Fruit fly (Drosophila melanogaster) whole organism, embryonic: Measurements from ENCODE around the gene CG17145.
A peak's percentile ranks its signal among the peaks of the same experiment; 100 is the strongest.

ENCODE experiments used
- Asciz ChIP-seq: fragments of 200-800 bp; sonication (Bioruptor generic); optimal IDR thresholded peaks from 2 replicates; lab custom pipeline; 2017; ENCODE audit warnings: missing biosample characterization, mild to moderate bottlenecking, missing genetic modification characterization, missing genetic modification reagents
- Atf6 ChIP-seq: fragments of 200-800 bp; sonication (Bioruptor generic); IDR thresholded peaks from 2 replicates; pipeline ENCODE4 v1.3.6; 2022; ENCODE audit warnings: missing biosample characterization, missing genetic modification characterization
- B-H2 ChIP-seq: fragments of 200-800 bp; sonication (Bioruptor generic); optimal IDR thresholded peaks from 2 replicates; lab custom pipeline; 2018; ENCODE audit warnings: missing biosample characterization, mild to moderate bottlenecking, missing genetic modification characterization
- BEAF-32 ChIP-seq: fragments of 200-800 bp; sonication (Bioruptor generic); optimal IDR thresholded peaks from 3 replicates; lab custom pipeline; 2017; ENCODE audit warnings: missing biosample characterization, missing genetic modification characterization, mild to moderate bottlenecking, moderate library complexity, missing genetic modification reagents
- CG11093 ChIP-seq: fragments of 200-800 bp; sonication (Bioruptor generic); IDR thresholded peaks from 3 replicates; pipeline ENCODE4 v1.3.6; 2022; ENCODE audit warnings: missing biosample characterization, missing genetic modification characterization
- CG11504 ChIP-seq: fragments of 200-800 bp; sonication (Bioruptor generic); optimal IDR thresholded peaks from 3 replicates; lab custom pipeline; 2019; ENCODE audit warnings: missing biosample characterization, mild to moderate bottlenecking, missing genetic modification characterization, moderate library complexity
- CG12299 ChIP-seq: fragments of 200-800 bp; sonication (Bioruptor generic); optimal IDR thresholded peaks from 2 replicates; lab custom pipeline; 2018; ENCODE audit warnings: missing biosample characterization, mild to moderate bottlenecking, missing genetic modification characterization
- CG12659 ChIP-seq: fragments of 200-800 bp; sonication (Bioruptor generic); optimal IDR thresholded peaks from 3 replicates; lab custom pipeline; 2017; ENCODE audit warnings: mild to moderate bottlenecking, missing biosample characterization, missing genetic modification reagents, missing genetic modification characterization
- CG13287 ChIP-seq: fragments of 200-800 bp; sonication (Bioruptor generic); IDR thresholded peaks from 2 replicates; pipeline ENCODE4 v1.3.6; 2022; ENCODE audit warnings: missing biosample characterization, missing genetic modification characterization; ENCODE audit not compliant: partially characterized antibody
- CG16813 ChIP-seq: fragments of 200-800 bp; sonication (Bioruptor generic); IDR thresholded peaks from 3 replicates; pipeline ENCODE4 v1.3.6; 2022; ENCODE audit warnings: missing biosample characterization, missing genetic modification characterization; ENCODE audit not compliant: partially characterized antibody
- CG16815 ChIP-seq: fragments of 200-800 bp; sonication (Bioruptor generic); optimal IDR thresholded peaks from 3 replicates; lab custom pipeline; 2017; ENCODE audit warnings: missing biosample characterization, mild to moderate bottlenecking, missing genetic modification characterization
- CG17361 ChIP-seq: fragments of 200-800 bp; sonication (Bioruptor generic); IDR thresholded peaks from 3 replicates; pipeline ENCODE4 v1.3.6; 2022; ENCODE audit warnings: missing biosample characterization, missing genetic modification characterization
- CG1832 ChIP-seq: fragments of 200-800 bp; sonication (Bioruptor generic); optimal IDR thresholded peaks from 2 replicates; lab custom pipeline; 2017; ENCODE audit warnings: missing biosample characterization, mild to moderate bottlenecking, missing genetic modification characterization, inconsistent platforms
- CG2202 ChIP-seq: fragments of 200-800 bp; sonication (Bioruptor generic); optimal IDR thresholded peaks from 2 replicates; lab custom pipeline; 2018; ENCODE audit warnings: missing biosample characterization, mild to moderate bottlenecking, missing genetic modification characterization
- CG33557 ChIP-seq: fragments of 200-800 bp; sonication (Bioruptor generic); optimal IDR thresholded peaks from 2 replicates; lab custom pipeline; 2019; ENCODE audit warnings: missing biosample characterization, mild to moderate bottlenecking, missing genetic modification characterization, moderate library complexity
- CG3995 ChIP-seq: fragments of 200-800 bp; sonication (Bioruptor generic); optimal IDR thresholded peaks from 3 replicates; lab custom pipeline; 2016; ENCODE audit warnings: missing biosample characterization, missing genetic modification characterization
- CG6254 ChIP-seq: fragments of 200-800 bp; sonication (Bioruptor generic); optimal IDR thresholded peaks from 3 replicates; lab custom pipeline; 2017; ENCODE audit warnings: mild to moderate bottlenecking, missing biosample characterization, missing genetic modification reagents, missing genetic modification characterization
- CG9437 ChIP-seq: fragments of 200-800 bp; sonication (Bioruptor generic); optimal IDR thresholded peaks from 2 replicates; lab custom pipeline; 2018; ENCODE audit warnings: missing biosample characterization, mild to moderate bottlenecking, missing genetic modification characterization
- Dek ChIP-seq: fragments of 200-800 bp; sonication (Bioruptor generic); optimal IDR thresholded peaks from 3 replicates; lab custom pipeline; 2019; ENCODE audit warnings: missing biosample characterization, mild to moderate bottlenecking, missing genetic modification characterization, moderate library complexity
- Dp ChIP-seq: fragments of 200-800 bp; sonication (Bioruptor generic); optimal IDR thresholded peaks from 2 replicates; lab custom pipeline; 2018; ENCODE audit warnings: missing biosample characterization, mild to moderate bottlenecking, missing genetic modification characterization, moderate library complexity
- Gsc ChIP-seq: fragments of 200-800 bp; sonication (Bioruptor generic); IDR thresholded peaks from 2 replicates; pipeline ENCODE4 v1.3.6; 2022; ENCODE audit warnings: missing biosample characterization, missing genetic modification characterization
- Hmr ChIP-seq: fragments of 200-800 bp; sonication (Bioruptor generic); optimal IDR thresholded peaks from 3 replicates; lab custom pipeline; 2017; ENCODE audit warnings: mild to moderate bottlenecking, missing biosample characterization, missing genetic modification reagents, missing genetic modification characterization
- Med ChIP-seq: fragments of 200-800 bp; sonication (Bioruptor generic); peaks from one replicate; lab custom pipeline; 2016; ENCODE audit warnings: missing biosample characterization, missing genetic modification characterization, mild to moderate bottlenecking, inconsistent platforms, moderate library complexity
- Nf-YC ChIP-seq: fragments of 200-800 bp; optimal IDR thresholded peaks from 3 replicates; lab custom pipeline; 2019; ENCODE audit warnings: missing biosample characterization, mild to moderate bottlenecking, missing genetic modification characterization, moderate library complexity
- Oli ChIP-seq: fragments of 200-800 bp; sonication (Bioruptor generic); optimal IDR thresholded peaks from 2 replicates; lab custom pipeline; 2018; ENCODE audit warnings: missing biosample characterization, mild to moderate bottlenecking, missing genetic modification characterization, moderate library complexity
- Opbp ChIP-seq: fragments of 200-800 bp; sonication (Bioruptor generic); IDR thresholded peaks from 3 replicates; pipeline ENCODE4 v1.3.6; 2022; ENCODE audit warnings: missing biosample characterization, missing genetic modification characterization; ENCODE audit not compliant: partially characterized antibody
- Scr ChIP-seq: fragments of 200-800 bp; sonication (Bioruptor generic); IDR thresholded peaks from 2 replicates; pipeline ENCODE4 v1.3.6; 2022; ENCODE audit warnings: missing biosample characterization, missing genetic modification characterization; ENCODE audit not compliant: partially characterized antibody
- Stat92E ChIP-seq, 3 experiments: fragments of >200 bp in 2 of 3; fragments of 200-800 bp in 1 of 3; sonication (Bioruptor generic) in 1 of 3; optimal IDR thresholded peaks; 2 replicates each; lab custom pipeline; 2017 to 2019; ENCODE audit warnings: missing biosample characterization in 3 of 3, missing genetic modification characterization in 3 of 3, mild to moderate bottlenecking in 1 of 3, moderate library complexity in 1 of 3
- Taf1 ChIP-seq: fragments of 200-800 bp; sonication (Bioruptor generic); IDR thresholded peaks from 2 replicates; pipeline ENCODE4 v1.3.6; 2022; ENCODE audit warnings: missing biosample characterization, missing genetic modification characterization
- Vsx1 ChIP-seq: fragments of 200-800 bp; sonication (Bioruptor generic); optimal IDR thresholded peaks from 2 replicates; lab custom pipeline; 2017; ENCODE audit warnings: missing biosample characterization, mild to moderate bottlenecking, missing genetic modification characterization, missing genetic modification reagents
- YL-1 ChIP-seq: fragments of 200-800 bp; sonication (Bioruptor generic); optimal IDR thresholded peaks from 3 replicates; lab custom pipeline; 2017; ENCODE audit warnings: missing biosample characterization, mild to moderate bottlenecking, missing genetic modification characterization
- dmrt11E ChIP-seq: fragments of 200-800 bp; sonication (Bioruptor generic); optimal IDR thresholded peaks from 3 replicates; lab custom pipeline; 2018; ENCODE audit warnings: missing biosample characterization, mild to moderate bottlenecking, missing genetic modification characterization, moderate library complexity
- gce ChIP-seq: fragments of 200-800 bp; sonication (Bioruptor generic); IDR thresholded peaks from 3 replicates; pipeline ENCODE4 v1.3.6; 2022; ENCODE audit warnings: missing biosample characterization, missing genetic modification characterization
- gcm ChIP-seq: fragments of 200-800 bp; sonication (Bioruptor generic); optimal IDR thresholded peaks from 2 replicates; lab custom pipeline; 2019; ENCODE audit warnings: missing biosample characterization, mild to moderate bottlenecking, missing genetic modification characterization, moderate library complexity
- insv ChIP-seq, 2 experiments: fragments of 200-800 bp; sonication (Bioruptor generic); optimal IDR thresholded peaks; 3 replicates each; lab custom pipeline; 2016 to 2018; ENCODE audit warnings: missing biosample characterization in 2 of 2, missing genetic modification characterization in 2 of 2
- knrl ChIP-seq: fragments of 200-800 bp; sonication (Bioruptor generic); IDR thresholded peaks from 3 replicates; pipeline ENCODE4 v1.3.6; 2022; ENCODE audit warnings: missing biosample characterization, missing genetic modification characterization; ENCODE audit not compliant: partially characterized antibody
- nmo ChIP-seq: fragments of 200-800 bp; sonication (Bioruptor generic); optimal IDR thresholded peaks from 2 replicates; lab custom pipeline; 2018; ENCODE audit warnings: missing biosample characterization, mild to moderate bottlenecking, missing genetic modification characterization, moderate library complexity
- nom ChIP-seq: fragments of 200-800 bp; sonication (Bioruptor generic); optimal IDR thresholded peaks from 2 replicates; lab custom pipeline; 2017; ENCODE audit warnings: missing biosample characterization, missing genetic modification characterization, mild to moderate bottlenecking, moderate library complexity, missing genetic modification reagents
- pzg ChIP-seq: fragments of 200-800 bp; sonication (Bioruptor generic); optimal IDR thresholded peaks from 3 replicates; lab custom pipeline; 2018; ENCODE audit warnings: missing biosample characterization, mild to moderate bottlenecking, missing genetic modification characterization, moderate library complexity
- sd ChIP-seq: fragments of 200-800 bp; sonication (Bioruptor generic); optimal IDR thresholded peaks from 3 replicates; lab custom pipeline; 2018; ENCODE audit warnings: missing biosample characterization, mild to moderate bottlenecking, missing genetic modification characterization, moderate library complexity
- sens ChIP-seq: fragments of 200-800 bp; sonication (Bioruptor generic); peaks from one replicate; lab custom pipeline; 2016; ENCODE audit warnings: missing biosample characterization, missing genetic modification characterization
- sisA ChIP-seq: fragments of 200-800 bp; sonication (Bioruptor generic); IDR thresholded peaks from 2 replicates; pipeline ENCODE4 v1.3.6; 2022; ENCODE audit warnings: missing biosample characterization, missing genetic modification characterization
- sna ChIP-seq: fragments of 200-800 bp; sonication (Bioruptor generic); IDR thresholded peaks from 2 replicates; pipeline ENCODE4 v1.3.6; 2022; ENCODE audit warnings: missing biosample characterization, missing genetic modification characterization; ENCODE audit not compliant: partially characterized antibody
- sug ChIP-seq: fragments of 200-800 bp; optimal IDR thresholded peaks from 2 replicates; lab custom pipeline; 2019; ENCODE audit warnings: missing biosample characterization, mild to moderate bottlenecking, missing genetic modification characterization, moderate library complexity
- trem ChIP-seq: fragments of 200-800 bp; optimal IDR thresholded peaks from 3 replicates; lab custom pipeline; 2019; ENCODE audit warnings: missing biosample characterization, mild to moderate bottlenecking, missing genetic modification characterization, moderate library complexity
- zfh1 ChIP-seq: fragments of 200-800 bp; sonication (Bioruptor generic); IDR thresholded peaks from 3 replicates; pipeline ENCODE4 v1.3.6; 2022; ENCODE audit warnings: missing biosample characterization, missing genetic modification characterization

The CG17145 gene

dm6 chr3L:20186294-20187020, 35.2 kb upstream of the CG17145 start (continued):
- TF ChIP-seq CG3995 (GFP tag; lab: Kevin White, UChicago) (peak; percentile 11), Nf-YC (peak; percentile 35), gce (GFP tag; lab: Robert Waterston, UW) (no peak), Atf6 (GFP tag; lab: Robert Waterston, UW) (no peak), CG9437 (GFP tag; lab: Kevin White, UChicago) (peak; percentile 24), BEAF-32 (GFP tag; lab: Kevin White, UChicago) (peak; percentile 16), CG16813 (GFP tag; lab: Robert Waterston, UW) (0 out of 3 replicates have a peak, but pooled peaks have one; percentile 17), B-H2 (GFP tag; lab: Kevin White, UChicago) (peak; percentile 12), Dek (tag; lab: Kevin White, UChicago) (peak; percentile 37), CG17361 (GFP tag; lab: Robert Waterston, UW) (peak; percentile 29; the same call in 1 of the 3 replicates), Taf1 (no peak), CG12659 (GFP tag; lab: Kevin White, UChicago) (peak; percentile 76), CG1832 (no peak), insv (GFP tag; optimal IDR thresholded peaks at IDR 0.05; lab: Kevin White, UChicago) (no peak), CG13287 (GFP tag; lab: Robert Waterston, UW) (0 out of 2 replicates have a peak, but pooled peaks have one; percentile 22), nmo (GFP tag; lab: Kevin White, UChicago) (peak; percentile 65), nom (GFP tag; lab: Kevin White, UChicago) (peak; percentile 60), CG2202 (tag; lab: Kevin White, UChicago) (no peak), sens (GFP tag; lab: Kevin White, UChicago) (peak; percentile 43), Gsc (GFP tag; lab: Robert Waterston, UW) (no peak), YL-1 (GFP tag; lab: Kevin White, UChicago) (peak; percentile 66), Hmr (GFP tag; lab: Kevin White, UChicago) (peak; percentile 39), trem (tag; lab: Kevin White, UChicago) (peak; percentile 16), Stat92E (GFP tag; optimal IDR thresholded peaks at IDR 0.05; lab: Kevin White, UChicago) (peak in 1 of 3 experiments; percentile 50), knrl (GFP tag; lab: Robert Waterston, UW) (0 out of 3 replicates have a peak, but pooled peaks have one; percentile 38), CG12299 (tag; lab: Kevin White, UChicago) (peak; percentile 1), CG11093 (no peak), sisA (no peak), Oli (tag; lab: Kevin White, UChicago) (peak; percentile 27), CG16815 (no peak), zfh1 (GFP tag; lab: Robert Waterston, UW) (no peak), sug (peak; percentile 56), Asciz (GFP tag; lab: Kevin White, UChicago) (no peak), sna (0 out of 2 replicates have a peak, but pooled peaks have one; percentile 19), CG33557 (peak; percentile 49), Scr (GFP tag; lab: Robert Waterston, UW) (0 out of 2 replicates have a peak, but pooled peaks have one; percentile 23), Opbp (GFP tag; lab: Robert Waterston, UW) (0 out of 3 replicates have a peak, but pooled peaks have one; percentile 7), CG6254 (GFP tag; lab: Kevin White, UChicago) (peak; percentile 1), Vsx1 (GFP tag; lab: Kevin White, UChicago) (peak; percentile 11), CG11504 (tag; lab: Kevin White, UChicago) (peak; percentile 27), sd (tag; lab: Kevin White, UChicago) (peak; percentile 70), Med (GFP tag; lab: Kevin White, UChicago) (peak; percentile 61), pzg (GFP tag; lab: Kevin White, UChicago) (peak; percentile 7), gcm (peak; percentile 10), dmrt11E (no peak), Dp (GFP tag; lab: Kevin White, UChicago) (peak; percentile 73)
